Fruit fly (Drosophila melanogaster) whole organism, embryonic: ENCODE results near the gene twf.

Experiments used
- Ada2b ChIP-seq: fragments of 200-800 bp; sonication (Bioruptor generic); IDR thresholded peaks from 2 replicates; pipeline ENCODE4 v1.3.6; 2022; ENCODE audit warnings: missing biosample characterization, missing genetic modification characterization
- Atf-2 ChIP-seq: fragments of 200-800 bp; sonication (Bioruptor generic); optimal IDR thresholded peaks from 2 replicates; lab custom pipeline; 2016; ENCODE audit warnings: missing biosample characterization, missing genetic modification characterization
- CG14965 ChIP-seq: fragments of 200-800 bp; sonication (Bioruptor generic); optimal IDR thresholded peaks from 2 replicates; lab custom pipeline; 2016; ENCODE audit warnings: missing biosample characterization, missing genetic modification characterization, borderline replicate concordance
- CG15269 ChIP-seq: fragments of 200-800 bp; sonication (Bioruptor generic); optimal IDR thresholded peaks from 2 replicates; lab custom pipeline; 2018; ENCODE audit warnings: missing biosample characterization, mild to moderate bottlenecking, missing genetic modification characterization, moderate library complexity
- CG1529 ChIP-seq: fragments of 200-800 bp; sonication (Bioruptor generic); optimal IDR thresholded peaks from 3 replicates; lab custom pipeline; 2018; ENCODE audit warnings: missing biosample characterization, missing genetic modification characterization
- CG1602 ChIP-seq: fragments of 200-800 bp; sonication (Bioruptor generic); optimal IDR thresholded peaks from 3 replicates; lab custom pipeline; 2016; ENCODE audit warnings: missing biosample characterization, missing genetic modification characterization
- CG16813 ChIP-seq: fragments of 200-800 bp; sonication (Bioruptor generic); IDR thresholded peaks from 3 replicates; pipeline ENCODE4 v1.3.6; 2022; ENCODE audit warnings: missing biosample characterization, missing genetic modification characterization; ENCODE audit not compliant: partially characterized antibody
- CG17568 ChIP-seq: fragments of 200-800 bp; sonication (Bioruptor generic); optimal IDR thresholded peaks from 2 replicates; lab custom pipeline; 2018; ENCODE audit warnings: missing biosample characterization, mild to moderate bottlenecking, missing genetic modification characterization, moderate library complexity
- CG2199 ChIP-seq: fragments of 200-800 bp; sonication (Bioruptor generic); IDR thresholded peaks from 3 replicates; pipeline ENCODE4 v1.3.6; 2022; ENCODE audit warnings: missing biosample characterization, missing genetic modification characterization
- CG2678 ChIP-seq: fragments of 200-800 bp; sonication (Bioruptor generic); optimal IDR thresholded peaks from 3 replicates; lab custom pipeline; 2019; ENCODE audit warnings: missing biosample characterization, mild to moderate bottlenecking, missing genetic modification characterization, moderate library complexity
- CG31441 ChIP-seq: fragments of 200-800 bp; sonication (Bioruptor generic); IDR thresholded peaks from 2 replicates; pipeline ENCODE4 v1.3.6; 2022; ENCODE audit warnings: missing biosample characterization, missing genetic modification characterization
- CG32532 ChIP-seq: fragments of 200-800 bp; sonication (Bioruptor generic); IDR thresholded peaks from 2 replicates; pipeline ENCODE4 v1.3.6; 2022; ENCODE audit warnings: missing biosample characterization, missing genetic modification characterization
- CG6654 ChIP-seq: fragments of 200-800 bp; sonication (Bioruptor generic); optimal IDR thresholded peaks from 2 replicates; lab custom pipeline; 2017; ENCODE audit warnings: missing biosample characterization, mild to moderate bottlenecking, missing genetic modification characterization
- CG7372 ChIP-seq: fragments of 200-800 bp; sonication (Bioruptor generic); IDR thresholded peaks from 2 replicates; pipeline ENCODE4 v1.3.6; 2022; ENCODE audit warnings: missing biosample characterization, missing genetic modification characterization
- CG7987 ChIP-seq: fragments of 200-800 bp; sonication (Bioruptor generic); optimal IDR thresholded peaks from 2 replicates; lab custom pipeline; 2018; ENCODE audit warnings: missing biosample characterization, mild to moderate bottlenecking, missing genetic modification characterization, moderate library complexity
- Deaf1 ChIP-seq: fragments of 200-800 bp; optimal IDR thresholded peaks from 3 replicates; lab custom pipeline; 2019; ENCODE audit warnings: missing biosample characterization, mild to moderate bottlenecking, missing genetic modification characterization, moderate library complexity
- Drgx ChIP-seq: fragments of 200-800 bp; sonication (Bioruptor generic); IDR thresholded peaks from 2 replicates; pipeline ENCODE4 v1.3.6; 2022; ENCODE audit warnings: missing biosample characterization, missing genetic modification characterization
- E2f2 ChIP-seq: fragments of 200-800 bp; sonication (Bioruptor generic); IDR thresholded peaks from 2 replicates; pipeline ENCODE4 v1.3.6; 2022; ENCODE audit warnings: missing biosample characterization, missing genetic modification characterization
- GATAe ChIP-seq: fragments of 200-800 bp; sonication (Bioruptor generic); conservative IDR thresholded peaks from 2 replicates; pipeline ENCODE4 v1.3.6; 2022; ENCODE audit warnings: missing biosample characterization, missing genetic modification characterization
- Hey ChIP-seq: fragments of 200-800 bp; sonication (Bioruptor generic); optimal IDR thresholded peaks from 3 replicates; lab custom pipeline; 2018; ENCODE audit warnings: missing biosample characterization, mild to moderate bottlenecking, missing genetic modification characterization
- HmgD ChIP-seq: fragments of 200-800 bp; sonication (Bioruptor generic); optimal IDR thresholded peaks from 3 replicates; lab custom pipeline; 2016; ENCODE audit warnings: missing biosample characterization, missing genetic modification characterization
- Lim3 ChIP-seq: fragments of 200-800 bp; sonication (Bioruptor generic); IDR thresholded peaks from 2 replicates; pipeline ENCODE4 v1.3.6; 2022; ENCODE audit warnings: missing biosample characterization, missing genetic modification characterization
- Nf-YB ChIP-seq: fragments of 200-800 bp; sonication (Bioruptor generic); optimal IDR thresholded peaks from 3 replicates; lab custom pipeline; 2019; ENCODE audit warnings: missing biosample characterization, mild to moderate bottlenecking, missing genetic modification characterization, moderate library complexity
- Nf-YC ChIP-seq: fragments of 200-800 bp; optimal IDR thresholded peaks from 3 replicates; lab custom pipeline; 2019; ENCODE audit warnings: missing biosample characterization, mild to moderate bottlenecking, missing genetic modification characterization, moderate library complexity
- PHDP ChIP-seq: fragments of 200-800 bp; sonication (Bioruptor generic); optimal IDR thresholded peaks from 3 replicates; lab custom pipeline; 2018; ENCODE audit warnings: missing biosample characterization, mild to moderate bottlenecking, missing genetic modification characterization, moderate library complexity
- Rfx ChIP-seq: fragments of 200-800 bp; sonication (Bioruptor generic); IDR thresholded peaks from 2 replicates; pipeline ENCODE4 v1.3.6; 2022; ENCODE audit warnings: missing biosample characterization, missing genetic modification characterization
- bab2 ChIP-seq: fragments of 200-800 bp; sonication (Bioruptor generic); optimal IDR thresholded peaks from 2 replicates; lab custom pipeline; 2016; ENCODE audit warnings: missing biosample characterization, missing genetic modification characterization
- bcd ChIP-seq: fragments of 200-800 bp; sonication (Bioruptor generic); optimal IDR thresholded peaks from 2 replicates; lab custom pipeline; 2017; ENCODE audit warnings: missing biosample characterization, mild to moderate bottlenecking, missing genetic modification characterization
- cas ChIP-seq: fragments of 200-800 bp; sonication (Bioruptor generic); IDR thresholded peaks from 2 replicates; pipeline ENCODE4 v1.3.6; 2022; ENCODE audit warnings: missing biosample characterization, missing genetic modification characterization
- cg ChIP-seq: fragments of 200-800 bp; sonication (Bioruptor generic); optimal IDR thresholded peaks from 3 replicates; lab custom pipeline; 2019; ENCODE audit warnings: missing biosample characterization, mild to moderate bottlenecking, missing genetic modification characterization, moderate library complexity
- chinmo ChIP-seq: fragments of 200-800 bp; sonication (Bioruptor generic); IDR thresholded peaks from 4 replicates; pipeline ENCODE4 v1.3.6; 2022; ENCODE audit warnings: missing biosample characterization, missing genetic modification characterization; ENCODE audit not compliant: partially characterized antibody
- crol ChIP-seq: fragments of 200-800 bp; sonication (Bioruptor generic); IDR thresholded peaks from 2 replicates; pipeline ENCODE4 v1.3.6; 2022; ENCODE audit warnings: missing biosample characterization, missing genetic modification characterization
- dan ChIP-seq: fragments of 200-800 bp; sonication (Bioruptor generic); IDR thresholded peaks from 2 replicates; pipeline ENCODE4 v1.3.6; 2022; ENCODE audit warnings: missing biosample characterization, missing genetic modification characterization
- ftz-f1 ChIP-seq: fragments of 200-800 bp; sonication (Bioruptor generic); optimal IDR thresholded peaks from 2 replicates; lab custom pipeline; 2016; ENCODE audit warnings: missing biosample characterization, missing genetic modification characterization
- gsb ChIP-seq: fragments of 200-800 bp; sonication (Bioruptor generic); IDR thresholded peaks from 2 replicates; pipeline ENCODE4 v1.3.6; 2022; ENCODE audit warnings: missing biosample characterization, missing genetic modification characterization
- gsb-n ChIP-seq: fragments of 200-800 bp; sonication (Bioruptor generic); optimal IDR thresholded peaks from 3 replicates; lab custom pipeline; 2018; ENCODE audit warnings: missing biosample characterization, mild to moderate bottlenecking, missing genetic modification characterization
- luna ChIP-seq: fragments of 200-800 bp; sonication (Bioruptor generic); optimal IDR thresholded peaks from 2 replicates; lab custom pipeline; 2016; ENCODE audit warnings: missing biosample characterization, missing genetic modification characterization
- nau ChIP-seq: fragments of 200-800 bp; sonication (Bioruptor generic); optimal IDR thresholded peaks from 3 replicates; lab custom pipeline; 2017; ENCODE audit warnings: missing biosample characterization, mild to moderate bottlenecking, missing genetic modification characterization, missing genetic modification reagents
- prd ChIP-seq, 3 experiments: fragments of >200 bp in 2 of 3; fragments of 200-800 bp in 1 of 3; sonication (Bioruptor generic) in 1 of 3; optimal IDR thresholded peaks in 2 of 3; IDR thresholded peaks in 1 of 3; 2 replicates in 2 of 3; 3 replicates in 1 of 3; pipeline versions ENCODE4 v1.3.6 to Lab custom; 2017 to 2022; ENCODE audit warnings: missing biosample characterization in 1 of 3, missing genetic modification characterization in 1 of 3
- psq ChIP-seq: fragments of 200-800 bp; sonication (Bioruptor generic); optimal IDR thresholded peaks from 2 replicates; lab custom pipeline; 2017; ENCODE audit warnings: missing biosample characterization, missing genetic modification characterization
- scrt ChIP-seq: fragments of 200-800 bp; sonication (Bioruptor generic); optimal IDR thresholded peaks from 2 replicates; lab custom pipeline; 2018; ENCODE audit warnings: missing biosample characterization, mild to moderate bottlenecking, missing genetic modification characterization, moderate library complexity
- sens ChIP-seq: fragments of 200-800 bp; sonication (Bioruptor generic); peaks from one replicate; lab custom pipeline; 2016; ENCODE audit warnings: missing biosample characterization, missing genetic modification characterization
- shn ChIP-seq: fragments of 200-800 bp; sonication (Bioruptor generic); optimal IDR thresholded peaks from 3 replicates; lab custom pipeline; 2016; ENCODE audit warnings: missing biosample characterization, missing genetic modification characterization
- slp2 ChIP-seq: fragments of 200-800 bp; sonication (Bioruptor generic); optimal IDR thresholded peaks from 2 replicates; lab custom pipeline; 2016; ENCODE audit warnings: missing biosample characterization, missing genetic modification characterization
- sug ChIP-seq: fragments of 200-800 bp; optimal IDR thresholded peaks from 2 replicates; lab custom pipeline; 2019; ENCODE audit warnings: missing biosample characterization, mild to moderate bottlenecking, missing genetic modification characterization, moderate library complexity
- tna ChIP-seq: fragments of 200-800 bp; sonication (Bioruptor generic); IDR thresholded peaks from 2 replicates; pipeline ENCODE4 v1.3.6; 2022; ENCODE audit warnings: missing biosample characterization, missing genetic modification characterization; ENCODE audit not compliant: partially characterized antibody
- zfh1 ChIP-seq: fragments of 200-800 bp; sonication (Bioruptor generic); IDR thresholded peaks from 3 replicates; pipeline ENCODE4 v1.3.6; 2022; ENCODE audit warnings: missing biosample characterization, missing genetic modification characterization

Gene twf

DNA sequence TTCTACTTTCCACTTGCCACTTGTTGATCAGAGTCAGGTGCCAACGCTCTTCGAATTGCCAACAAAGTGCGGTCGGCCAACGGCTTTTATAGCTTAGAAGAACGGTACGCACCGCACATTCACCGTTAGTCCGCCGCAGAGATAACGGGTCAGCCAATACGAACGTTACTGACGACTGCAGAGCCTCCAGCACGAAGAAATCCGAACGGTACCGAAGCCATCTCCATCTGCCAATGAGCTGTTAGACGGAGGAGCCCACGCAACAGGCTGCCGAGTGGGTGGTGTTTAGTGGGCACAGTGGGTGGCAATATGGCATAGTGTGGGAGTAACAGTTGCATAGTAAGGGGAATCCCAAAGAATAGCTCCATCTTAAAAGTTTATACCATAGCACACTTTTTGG is 25.7 kb upstream of the twf start, which contains the start of gene CCHa1:
Gene CCHa1 (minus strand): TSS at position 44 of the 400 bp plus-strand sequence.
- TF ChIP-seq crol, result no peak
- TF ChIP-seq Nf-YB, result peak; percentile 51
- TF ChIP-seq chinmo (GFP tag; lab: Robert Waterston, UW), result 0 out of 4 replicates have a peak, but pooled peaks have one; percentile 26
- no peak for TF ChIP-seq E2f2 (GFP tag; lab: Robert Waterston, UW)
- TF ChIP-seq scrt (GFP tag; lab: Kevin White, UChicago), result peak; percentile 91
- peak; percentile 90 for TF ChIP-seq Deaf1 (tag; lab: Kevin White, UChicago)
- peak; percentile 52 for TF ChIP-seq sens (GFP tag; lab: Kevin White, UChicago)
- peak; percentile 87 for TF ChIP-seq Nf-YC
- TF ChIP-seq, all 482 proteins: peak for 6

DNA sequence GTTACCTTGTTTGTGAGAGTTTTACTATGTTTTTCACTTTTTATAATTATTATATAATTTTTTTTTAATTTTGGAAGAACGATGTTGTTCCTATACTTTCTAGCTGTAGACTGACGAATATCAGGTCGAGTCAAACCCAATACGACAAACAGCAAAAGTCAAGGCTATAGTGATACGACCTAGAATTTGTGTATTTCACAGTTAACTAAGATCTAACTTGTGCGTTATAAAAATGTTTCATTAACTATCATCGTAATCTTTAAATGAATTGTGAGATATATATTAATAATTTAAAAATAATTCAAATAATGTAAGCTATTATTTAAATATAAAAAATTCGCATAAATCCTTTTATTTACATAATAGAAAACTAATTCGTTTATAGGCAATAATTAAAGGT is 24.5 kb upstream of the twf start, which contains the start of gene CG9920:
Gene CG9920 (minus strand): TSS at position 101 of the 400 bp plus-strand sequence.
- TF ChIP-seq prd (optimal IDR thresholded peaks at IDR 0.05; lab: Kevin White, UChicago), result no peak
- no peak for TF ChIP-seq prd (GFP tag; IDR thresholded peaks at IDR 0.05; lab: Robert Waterston, UW)
- no peak for TF ChIP-seq CG6654 (GFP tag; lab: Kevin White, UChicago)
- TF ChIP-seq CG1602 (GFP tag; lab: Kevin White, UChicago), result no peak
- TF ChIP-seq CG1529, result no peak
- TF ChIP-seq bab2 (GFP tag; lab: Kevin White, UChicago), result no peak
- no peak for TF ChIP-seq CG17568
- TF ChIP-seq Lim3 (GFP tag; lab: Robert Waterston, UW), result no peak
- no peak for TF ChIP-seq nau (GFP tag; lab: Kevin White, UChicago)
- no peak for TF ChIP-seq psq (GFP tag; lab: Kevin White, UChicago)
- no peak for TF ChIP-seq Hey (tag; lab: Kevin White, UChicago)
- no peak for TF ChIP-seq CG14965 (GFP tag; lab: Kevin White, UChicago)
- no peak for TF ChIP-seq PHDP (tag; lab: Kevin White, UChicago)
- no peak for TF ChIP-seq bcd (GFP tag; lab: Kevin White, UChicago)
- no peak for TF ChIP-seq cas (GFP tag; lab: Robert Waterston, UW)
- TF ChIP-seq tna, result no peak
- no peak for TF ChIP-seq HmgD (GFP tag; lab: Kevin White, UChicago)
- no peak for TF ChIP-seq CG31441
- no peak for TF ChIP-seq Ada2b (GFP tag; lab: Robert Waterston, UW)

DNA sequence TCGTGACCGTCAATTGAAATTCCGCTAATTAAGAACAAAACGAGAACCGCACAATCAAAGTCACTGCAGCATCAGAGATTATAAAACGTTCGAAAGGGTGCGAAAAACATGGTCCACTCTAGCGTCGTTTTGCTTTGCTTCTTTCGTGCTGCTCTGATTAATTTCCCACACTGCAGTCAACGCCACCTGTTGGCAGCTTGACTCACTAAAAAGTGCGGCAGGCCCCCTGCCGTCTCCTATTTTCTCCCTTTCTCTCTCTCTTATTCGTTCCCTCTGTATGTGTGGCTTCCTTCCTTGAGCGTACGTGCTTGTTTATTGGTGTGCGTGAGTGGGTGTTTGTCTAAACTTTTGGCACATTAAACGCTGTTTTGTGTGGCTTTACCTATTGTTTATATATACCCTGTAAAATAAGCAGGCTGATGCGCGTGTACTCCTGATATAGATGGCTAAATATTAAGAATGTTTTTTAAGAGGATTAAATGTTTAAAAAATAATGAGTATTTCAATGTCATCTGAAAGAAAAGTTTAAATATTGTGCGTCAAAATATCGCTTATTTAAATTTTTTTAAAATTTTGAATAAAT is 23.8 kb upstream of the twf start:
- TF ChIP-seq sug, result peak; percentile 21
- TF ChIP-seq PHDP (tag; lab: Kevin White, UChicago), result peak; percentile 8
- TF ChIP-seq zfh1 (GFP tag; lab: Robert Waterston, UW), result 0 out of 3 replicates have a peak, but pooled peaks have one; percentile 45
- peak; percentile 54 for TF ChIP-seq CG32532 (GFP tag; lab: Robert Waterston, UW)
- TF ChIP-seq ftz-f1 (GFP tag; lab: Kevin White, UChicago), result peak; percentile 68
- peak; percentile 32; the same call in 1 of the 2 replicates for TF ChIP-seq Drgx (GFP tag; lab: Robert Waterston, UW)
- TF ChIP-seq shn (GFP tag; lab: Kevin White, UChicago), result no peak
- TF ChIP-seq CG2678 (tag; lab: Kevin White, UChicago), result peak; percentile 20
- TF ChIP-seq dan (GFP tag; lab: Robert Waterston, UW), result no peak
- peak; percentile 2 for TF ChIP-seq CG7987
- TF ChIP-seq CG7372 (GFP tag; lab: Robert Waterston, UW), result peak; percentile 54
- no peak for TF ChIP-seq gsb-n
- 0 out of 2 replicates have a peak, but pooled peaks have one; percentile 19 for TF ChIP-seq gsb (GFP tag; lab: Robert Waterston, UW)
- TF ChIP-seq slp2, result peak; percentile 9
- TF ChIP-seq chinmo (GFP tag; lab: Robert Waterston, UW), result peak; percentile 75; the same call in 2 of the 4 replicates
- TF ChIP-seq GATAe (GFP tag; lab: Robert Waterston, UW), result no peak
- 0 out of 3 replicates have a peak, but pooled peaks have one; percentile 7 for TF ChIP-seq CG16813 (GFP tag; lab: Robert Waterston, UW)
- peak; percentile 25 for TF ChIP-seq HmgD (GFP tag; lab: Kevin White, UChicago)
- TF ChIP-seq Rfx (GFP tag; lab: Robert Waterston, UW), result peak; percentile 42
- TF ChIP-seq CG15269 (tag; lab: Kevin White, UChicago), result peak; percentile 0
- TF ChIP-seq E2f2 (GFP tag; lab: Robert Waterston, UW), result peak; percentile 20; the same call in 1 of the 2 replicates
- peak; percentile 62 for TF ChIP-seq cg
- TF ChIP-seq luna, result no peak
- peak; percentile 10 for TF ChIP-seq Atf-2 (GFP tag; lab: Kevin White, UChicago)
- TF ChIP-seq CG2199 (GFP tag; lab: Robert Waterston, UW), result 0 out of 3 replicates have a peak, but pooled peaks have one; percentile 64
